Fruit fly (Drosophila melanogaster): ENCODE results near the gene yem.

Gene yem

dm6 chr3R:29087302-29087782 lies 35.3 kb downstream of the yem start:
- TF ChIP-seq pad (GFP tag; optimal IDR thresholded peaks at IDR 0.05) (peak; percentile 13), ovo (GFP tag; optimal IDR thresholded peaks at IDR 0.05) (peak; percentile 6), kay (GFP tag; ENCODE audit: borderline replicate concordance) (peak; percentile 70), CG7045 (GFP tag; optimal IDR thresholded peaks at IDR 0.05) (no peak)

dm6 chr3R:29086896-29087295 lies 35.8 kb downstream of the yem start:
- no peak for TF ChIP-seq cnc (optimal IDR thresholded peaks at IDR 0.05)
- TF ChIP-seq pad (GFP tag; optimal IDR thresholded peaks at IDR 0.05) = no peak
- no peak for TF ChIP-seq CG5204 (GFP tag; optimal IDR thresholded peaks at IDR 0.05)
- no peak for TF ChIP-seq CG11617 (GFP tag; optimal IDR thresholded peaks at IDR 0.05)
- TF ChIP-seq Clk (GFP tag; optimal IDR thresholded peaks at IDR 0.05) = no peak
- no peak for TF ChIP-seq Mnt (GFP tag; optimal IDR thresholded peaks at IDR 0.05)
- no peak for TF ChIP-seq Crg-1 (GFP tag; optimal IDR thresholded peaks at IDR 0.05)
- TF ChIP-seq toe (GFP tag; optimal IDR thresholded peaks at IDR 0.05) = no peak
- no peak for TF ChIP-seq tj (GFP tag; optimal IDR thresholded peaks at IDR 0.05)
- no peak for TF ChIP-seq CG33017 (tag; optimal IDR thresholded peaks at IDR 0.05)

dm6 chr3R:29083459-29084457 lies 38.9 kb downstream of the yem start:
- TF ChIP-seq pad (GFP tag; optimal IDR thresholded peaks at IDR 0.05) = no peak
- TF ChIP-seq Hr96 (GFP tag; optimal IDR thresholded peaks at IDR 0.05) = no peak
- TF ChIP-seq cic (GFP tag; optimal IDR thresholded peaks at IDR 0.05) = peak; percentile 5
- peak; percentile 51 for TF ChIP-seq CG12768 (GFP tag; optimal IDR thresholded peaks at IDR 0.05)
- no peak for TF ChIP-seq CG14711 (tag; optimal IDR thresholded peaks at IDR 0.05)
- TF ChIP-seq kay (GFP tag; ENCODE audit: borderline replicate concordance) = peak; percentile 66
- peak; percentile 2 for TF ChIP-seq CG7045 (GFP tag; optimal IDR thresholded peaks at IDR 0.05)

- peak; percentile 96 for TF ChIP-seq tj (GFP tag; optimal IDR thresholded peaks at IDR 0.05)
- TF ChIP-seq Crg-1 (GFP tag; optimal IDR thresholded peaks at IDR 0.05) = no peak
Measured at dm6 chr3R:29082511-29083296, 40.0 kb downstream of the yem start.

dm6 chr3R:29082034-29082433 lies 40.6 kb downstream of the yem start:
- TF ChIP-seq Crg-1 (GFP tag; optimal IDR thresholded peaks at IDR 0.05) = no peak
- no peak for TF ChIP-seq CG5204 (GFP tag; optimal IDR thresholded peaks at IDR 0.05)
- no peak for TF ChIP-seq CG1620 (GFP tag; optimal IDR thresholded peaks at IDR 0.05)
- no peak for TF ChIP-seq CG7101 (tag; optimal IDR thresholded peaks at IDR 0.05)
- TF ChIP-seq CG7045 (GFP tag; optimal IDR thresholded peaks at IDR 0.05) = no peak
- no peak for TF ChIP-seq CG14711 (tag; optimal IDR thresholded peaks at IDR 0.05)
- TF ChIP-seq CG11617 (GFP tag; optimal IDR thresholded peaks at IDR 0.05) = no peak
- no peak for TF ChIP-seq cnc (optimal IDR thresholded peaks at IDR 0.05)
- no peak for TF ChIP-seq Clk (GFP tag; optimal IDR thresholded peaks at IDR 0.05)
- TF ChIP-seq bab1 (GFP tag; optimal IDR thresholded peaks at IDR 0.05) = no peak
- no peak for TF ChIP-seq CG12768 (GFP tag; optimal IDR thresholded peaks at IDR 0.05)
- TF ChIP-seq kay (GFP tag; ENCODE audit: borderline replicate concordance) = no peak
- TF ChIP-seq Hr96 (GFP tag; optimal IDR thresholded peaks at IDR 0.05) = no peak
- TF ChIP-seq ovo (GFP tag; optimal IDR thresholded peaks at IDR 0.05) = no peak
- no peak for TF ChIP-seq toe (GFP tag; optimal IDR thresholded peaks at IDR 0.05)
- no peak for TF ChIP-seq pad (GFP tag; optimal IDR thresholded peaks at IDR 0.05)
- TF ChIP-seq Mnt (GFP tag; optimal IDR thresholded peaks at IDR 0.05) = no peak
- TF ChIP-seq cic (GFP tag; optimal IDR thresholded peaks at IDR 0.05) = no peak
- no peak for TF ChIP-seq tj (GFP tag; optimal IDR thresholded peaks at IDR 0.05)
- no peak for TF ChIP-seq CG33017 (tag; optimal IDR thresholded peaks at IDR 0.05)

- peak; percentile 41 for TF ChIP-seq kay (GFP tag; ENCODE audit: borderline replicate concordance)
- no peak for TF ChIP-seq CG11617 (GFP tag; optimal IDR thresholded peaks at IDR 0.05)
- TF ChIP-seq tj (GFP tag; optimal IDR thresholded peaks at IDR 0.05) = peak; percentile 70
Measured at dm6 chr3R:29077572-29077971, 45.1 kb downstream of the yem start.

- TF ChIP-seq pad (GFP tag; optimal IDR thresholded peaks at IDR 0.05) (no peak), tj (GFP tag; optimal IDR thresholded peaks at IDR 0.05) (peak; percentile 92), CG12768 (GFP tag; optimal IDR thresholded peaks at IDR 0.05) (no peak)
Measured at dm6 chr3R:29076609-29077008, 46.1 kb downstream of the yem start.
